Worm (Caenorhabditis elegans) whole organism, young adult: ENCODE data around the gene C42D8.1.
A peak's percentile ranks its signal among the peaks of the same experiment; 100 is the strongest.

ENCODE experiments used
- B0019.2 ChIP-seq: fragments of 200-800 bp; sonication (Bioruptor generic); conservative IDR thresholded peaks from 2 replicates; pipeline ENCODE4 v1.3.6; 2022; ENCODE audit warnings: missing genetic modification reagents, missing genetic modification characterization, missing compliant biosample characterization
- B0261.1 ChIP-seq: sonication (generic microtip); optimal IDR thresholded peaks from 2 replicates; lab custom pipeline; 2016; ENCODE audit warnings: mild to moderate bottlenecking, missing genetic modification characterization, moderate library complexity, missing compliant biosample characterization
- F23B12.7 ChIP-seq: sonication (generic microtip); optimal IDR thresholded peaks from 2 replicates; lab custom pipeline; 2017; ENCODE audit warnings: missing genetic modification characterization, mild to moderate bottlenecking, missing compliant biosample characterization, antibody characterized with exemption, moderate library complexity; ENCODE audit not compliant: insufficient read depth
- F39B2.1 ChIP-seq: fragments of 200-800 bp; sonication (Bioruptor generic); IDR thresholded peaks from 2 replicates; pipeline ENCODE4 v1.3.6; 2022; ENCODE audit warnings: missing genetic modification reagents, missing genetic modification characterization, missing compliant biosample characterization
- F57A8.1 ChIP-seq: fragments of 200-800 bp; sonication (Bioruptor generic); optimal IDR thresholded peaks from 2 replicates; lab custom pipeline; 2018; ENCODE audit warnings: mild to moderate bottlenecking, missing genetic modification characterization, moderate library complexity, missing compliant biosample characterization
- K11D2.4 ChIP-seq: fragments of 200-800 bp; sonication (Bioruptor generic); IDR thresholded peaks from 2 replicates; pipeline ENCODE4 v1.3.6; 2022; ENCODE audit warnings: missing genetic modification reagents, missing genetic modification characterization, missing compliant biosample characterization
- K12H6.12 ChIP-seq: fragments of 200-800 bp; sonication (Bioruptor generic); optimal IDR thresholded peaks from 2 replicates; lab custom pipeline; 2018; ENCODE audit warnings: mild to moderate bottlenecking, missing genetic modification characterization, missing compliant biosample characterization
- T07F8.4 ChIP-seq: sonication (generic microtip); optimal IDR thresholded peaks from 2 replicates; lab custom pipeline; 2016; ENCODE audit warnings: mild to moderate bottlenecking, missing genetic modification characterization, moderate library complexity, missing compliant biosample characterization
- Y53F4B.3 ChIP-seq: fragments of 200-800 bp; sonication (Bioruptor generic); IDR thresholded peaks from 2 replicates; pipeline ENCODE4 v1.3.6; 2022; ENCODE audit warnings: missing genetic modification reagents, missing genetic modification characterization, missing compliant biosample characterization
- Y56A3A.18 ChIP-seq: fragments of 200-800 bp; sonication (Bioruptor generic); IDR thresholded peaks from 2 replicates; pipeline ENCODE4 v1.3.6; 2022; ENCODE audit warnings: missing genetic modification reagents, missing genetic modification characterization, missing compliant biosample characterization
- Y95B8A.8 ChIP-seq: fragments of 200-800 bp; sonication (Bioruptor generic); IDR thresholded peaks from 2 replicates; pipeline ENCODE4 v1.3.6; 2022; ENCODE audit warnings: missing genetic modification reagents, missing genetic modification characterization, missing compliant biosample characterization
- ZK185.1 ChIP-seq: sonication (generic microtip); optimal IDR thresholded peaks from 2 replicates; lab custom pipeline; 2016; ENCODE audit warnings: mild to moderate bottlenecking, missing genetic modification characterization, missing compliant biosample characterization; ENCODE audit not compliant: poor library complexity, severe bottlenecking
- ama-1 ChIP-seq, 3 experiments: fragments of 150-350 bp in 1 of 3; sonication (generic microtip) in 2 of 3; optimal IDR thresholded peaks; 2 replicates each; lab custom pipeline; 2014 to 2018; ENCODE audit warnings: missing biosample characterization in 2 of 3, missing genetic modification characterization in 2 of 3, missing genetic modification reagents in 2 of 3
- aptf-2 ChIP-seq: fragments of 200-800 bp; sonication (Bioruptor generic); conservative IDR thresholded peaks from 2 replicates; pipeline ENCODE4 v1.3.6; 2022; ENCODE audit warnings: missing genetic modification reagents, missing genetic modification characterization, missing compliant biosample characterization
- athp-1 ChIP-seq: sonication (generic microtip); optimal IDR thresholded peaks from 2 replicates; lab custom pipeline; 2017; ENCODE audit warnings: mild to moderate bottlenecking, missing genetic modification characterization, missing compliant biosample characterization
- attf-3 ChIP-seq: fragments of 200-800 bp; sonication (Bioruptor generic); conservative IDR thresholded peaks from 2 replicates; pipeline ENCODE4 v1.3.6; 2022; ENCODE audit warnings: missing genetic modification reagents, missing genetic modification characterization, missing compliant biosample characterization
- ceh-100 ChIP-seq: fragments of 200-800 bp; sonication (Bioruptor generic); IDR thresholded peaks from 2 replicates; pipeline ENCODE4 v1.3.6; 2022; ENCODE audit warnings: missing genetic modification reagents, missing genetic modification characterization, missing compliant biosample characterization
- ceh-58 ChIP-seq: fragments of 200-800 bp; sonication (Bioruptor generic); IDR thresholded peaks from 2 replicates; pipeline ENCODE4 v1.3.6; 2022; ENCODE audit warnings: missing genetic modification characterization, missing compliant biosample characterization
- ceh-91 ChIP-seq: fragments of 200-800 bp; sonication (Bioruptor generic); IDR thresholded peaks from 2 replicates; pipeline ENCODE4 v1.3.6; 2022; ENCODE audit warnings: missing genetic modification reagents, missing genetic modification characterization, missing compliant biosample characterization
- dpff-1 ChIP-seq: sonication (generic microtip); optimal IDR thresholded peaks from 2 replicates; lab custom pipeline; 2017; ENCODE audit warnings: mild to moderate bottlenecking, missing genetic modification characterization, missing compliant biosample characterization
- egl-18 ChIP-seq: fragments of 200-800 bp; sonication (Bioruptor generic); IDR thresholded peaks from 2 replicates; pipeline ENCODE4 v1.3.6; 2022; ENCODE audit warnings: missing genetic modification reagents, missing genetic modification characterization, missing compliant biosample characterization
- egrh-3 ChIP-seq: fragments of 200-800 bp; sonication (Bioruptor generic); IDR thresholded peaks from 2 replicates; pipeline ENCODE4 v1.3.6; 2022; ENCODE audit warnings: missing genetic modification reagents, missing genetic modification characterization, missing compliant biosample characterization
- fkh-3 ChIP-seq: sonication (generic microtip); optimal IDR thresholded peaks from 2 replicates; lab custom pipeline; 2016; ENCODE audit warnings: mild to moderate bottlenecking, missing genetic modification characterization, missing compliant biosample characterization
- gei-17 ChIP-seq: fragments of 200-800 bp; sonication (Bioruptor generic); optimal IDR thresholded peaks from 2 replicates; lab custom pipeline; 2018; ENCODE audit warnings: mild to moderate bottlenecking, missing genetic modification characterization, missing compliant biosample characterization
- hlh-12 ChIP-seq: sonication (generic microtip); optimal IDR thresholded peaks from 2 replicates; lab custom pipeline; 2016; ENCODE audit warnings: missing genetic modification characterization, missing compliant biosample characterization
- hsf-1 ChIP-seq: fragments of 200-800 bp; sonication (Bioruptor generic); IDR thresholded peaks from 2 replicates; pipeline ENCODE4 v1.3.6; 2022; ENCODE audit warnings: missing genetic modification reagents, missing genetic modification characterization, missing compliant biosample characterization
- lag-1 ChIP-seq: fragments of 200-800 bp; sonication (Bioruptor generic); IDR thresholded peaks from 2 replicates; pipeline ENCODE4 v1.3.6; 2022; ENCODE audit warnings: missing genetic modification reagents, missing genetic modification characterization, missing compliant biosample characterization
- let-607 ChIP-seq, 2 experiments: fragments of 200-800 bp in 1 of 2; sonication (Bioruptor generic) in 1 of 2; sonication (generic microtip) in 1 of 2; optimal IDR thresholded peaks; 2 replicates each; lab custom pipeline; 2016 to 2018; ENCODE audit warnings: mild to moderate bottlenecking in 2 of 2, missing compliant biosample characterization in 2 of 2, missing genetic modification characterization in 2 of 2, moderate library complexity in 2 of 2, missing genotype in 1 of 2
- lin-26 ChIP-seq: fragments of 200-800 bp; sonication (Bioruptor generic); IDR thresholded peaks from 2 replicates; pipeline ENCODE4 v1.3.6; 2022; ENCODE audit warnings: missing genetic modification reagents, missing genetic modification characterization, missing compliant biosample characterization
- lin-54 ChIP-seq: fragments of 200-800 bp; sonication (Bioruptor generic); optimal IDR thresholded peaks from 2 replicates; lab custom pipeline; 2018; ENCODE audit warnings: mild to moderate bottlenecking, missing genetic modification characterization, missing compliant biosample characterization
- lir-1 ChIP-seq: fragments of 200-800 bp; sonication (Bioruptor generic); conservative IDR thresholded peaks from 2 replicates; pipeline ENCODE4 v1.3.6; 2022; ENCODE audit warnings: missing genetic modification reagents, missing genetic modification characterization, missing compliant biosample characterization
- madf-10 ChIP-seq: sonication (generic microtip); optimal IDR thresholded peaks from 2 replicates; lab custom pipeline; 2016; ENCODE audit warnings: mild to moderate bottlenecking, missing genetic modification characterization, missing compliant biosample characterization
- madf-3 ChIP-seq: fragments of 200-800 bp; sonication (Bioruptor generic); IDR thresholded peaks from 2 replicates; pipeline ENCODE4 v1.3.6; 2022; ENCODE audit warnings: missing genetic modification reagents, missing genetic modification characterization, missing compliant biosample characterization
- madf-6 ChIP-seq: fragments of 200-800 bp; sonication (Bioruptor generic); IDR thresholded peaks from 2 replicates; pipeline ENCODE4 v1.3.6; 2022; ENCODE audit warnings: missing genetic modification reagents, missing genetic modification characterization, missing compliant biosample characterization
- nfyb-1 ChIP-seq: fragments of 200-800 bp; sonication (Bioruptor generic); IDR thresholded peaks from 2 replicates; pipeline ENCODE4 v1.3.6; 2022; ENCODE audit warnings: missing genetic modification reagents, missing genetic modification characterization, missing compliant biosample characterization
- nhr-120 ChIP-seq: fragments of 200-800 bp; sonication (Bioruptor generic); IDR thresholded peaks from 2 replicates; pipeline ENCODE4 v1.3.6; 2022; ENCODE audit warnings: missing genetic modification characterization, missing compliant biosample characterization
- pbrm-1 ChIP-seq: fragments of 200-800 bp; sonication (Bioruptor generic); IDR thresholded peaks from 2 replicates; pipeline ENCODE4 v1.3.6; 2022; ENCODE audit warnings: missing genetic modification reagents, missing genetic modification characterization, missing compliant biosample characterization
- pha-4 ChIP-seq: fragments of 150-350 bp; sonication (generic microtip); optimal IDR thresholded peaks from 2 replicates; lab custom pipeline; 2014; ENCODE audit warnings: missing biosample characterization, missing genetic modification reagents, missing genetic modification characterization
- rec-8 ChIP-seq, 2 experiments: sonication (generic microtip); optimal IDR thresholded peaks; 2 replicates each; lab custom pipeline; 2016; ENCODE audit warnings: mild to moderate bottlenecking in 2 of 2, missing genetic modification characterization in 2 of 2, missing genetic modification reagents in 2 of 2, missing genotype in 2 of 2, missing biosample characterization in 1 of 2, missing compliant biosample characterization in 1 of 2, moderate library complexity in 1 of 2
- repo-1 ChIP-seq: sonication (generic microtip); optimal IDR thresholded peaks from 2 replicates; lab custom pipeline; 2017; ENCODE audit warnings: mild to moderate bottlenecking, missing genetic modification characterization, missing compliant biosample characterization
- rpc-1 ChIP-seq, 2 experiments: fragments of 150-350 bp in 1 of 2; sonication (generic microtip) in 1 of 2; optimal IDR thresholded peaks; 2 replicates each; lab custom pipeline; 2014 to 2018; ENCODE audit warnings: missing biosample characterization in 1 of 2, missing genetic modification characterization in 1 of 2, missing genetic modification reagents in 1 of 2, missing genotype in 1 of 2
- sptf-2 ChIP-seq: fragments of 200-800 bp; sonication (Bioruptor generic); optimal IDR thresholded peaks from 2 replicates; lab custom pipeline; 2018; ENCODE audit warnings: mild to moderate bottlenecking, missing genetic modification characterization, missing compliant biosample characterization
- tbx-9 ChIP-seq: sonication (generic microtip); optimal IDR thresholded peaks from 2 replicates; lab custom pipeline; 2016; ENCODE audit warnings: borderline replicate concordance, missing genetic modification characterization, inconsistent platforms, missing compliant biosample characterization
- xnd-1 ChIP-seq: sonication (generic microtip); optimal IDR thresholded peaks from 2 replicates; lab custom pipeline; 2016; ENCODE audit warnings: missing genotype, missing genetic modification reagents, missing genetic modification characterization, missing compliant biosample characterization
- zfh-2 ChIP-seq: fragments of 200-800 bp; sonication (Bioruptor generic); conservative IDR thresholded peaks from 2 replicates; pipeline ENCODE4 v1.3.6; 2022; ENCODE audit warnings: missing genetic modification reagents, missing genetic modification characterization, missing compliant biosample characterization
- ztf-18 ChIP-seq: sonication (generic microtip); optimal IDR thresholded peaks from 2 replicates; lab custom pipeline; 2016; ENCODE audit warnings: missing genotype, mild to moderate bottlenecking, missing genetic modification characterization, missing compliant biosample characterization
- ztf-26 ChIP-seq: sonication (generic microtip); optimal IDR thresholded peaks from 2 replicates; lab custom pipeline; 2017; ENCODE audit warnings: missing genetic modification characterization, missing compliant biosample characterization

Gene C42D8.1

DNA sequence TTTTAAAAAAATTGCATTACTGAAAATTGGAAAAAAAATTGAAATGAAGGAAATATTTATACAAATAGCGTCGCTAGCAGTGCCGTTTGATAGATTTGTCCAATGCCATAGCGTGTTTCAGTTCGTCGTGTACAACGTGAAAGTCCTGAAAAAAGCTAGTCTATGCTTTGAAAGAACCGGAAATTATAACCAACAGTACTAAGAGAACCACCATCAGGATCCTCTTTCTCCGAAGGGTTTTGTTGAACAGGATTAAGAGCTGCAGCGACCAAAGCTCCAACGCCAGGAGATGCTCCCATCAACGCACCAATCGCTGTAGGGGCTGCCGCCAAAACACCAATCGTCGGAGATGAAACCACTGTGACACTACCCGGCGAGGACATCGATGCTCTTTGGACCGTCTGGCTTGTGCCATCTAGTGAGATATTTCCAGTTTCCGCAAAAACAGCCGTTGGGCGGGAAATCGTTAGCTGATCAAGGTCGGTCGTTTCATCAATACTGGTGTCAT is 3.1 kb upstream of the C42D8.1 start (continued):
- TF ChIP-seq lin-26 (GFP tag; lab: Robert Waterston, UW) (no peak), B0019.2 (0 out of 2 replicates have a peak, but pooled peaks have one; percentile 13), B0261.1 (tag; lab: Kevin White, UChicago) (no peak), K11D2.4 (GFP tag; lab: Robert Waterston, UW) (no peak), tbx-9 (no peak), lag-1 (GFP tag; lab: Robert Waterston, UW) (no peak), dpff-1 (tag; lab: Kevin White, UChicago) (no peak), fkh-3 (tag; lab: Kevin White, UChicago) (peak; percentile 65), nfyb-1 (peak; percentile 80; the same call in 1 of the 2 replicates), Y95B8A.8 (0 out of 2 replicates have a peak, but pooled peaks have one; percentile 6), hlh-12 (tag; lab: Kevin White, UChicago) (no peak), pha-4 (tag; lab: Kevin White, UChicago) (no peak), sptf-2 (GFP tag; lab: Kevin White, UChicago) (no peak), F57A8.1 (GFP tag; lab: Kevin White, UChicago) (no peak), ceh-91 (GFP tag; lab: Robert Waterston, UW) (no peak), madf-3 (peak; percentile 78; the same call in 1 of the 2 replicates), lir-1 (no peak; the same call in 1 of the 2 replicates), nhr-120 (no peak), egrh-3 (no peak), ceh-100 (GFP tag; lab: Robert Waterston, UW) (peak; percentile 37; the same call in 1 of the 2 replicates), aptf-2 (GFP tag; lab: Robert Waterston, UW) (no peak), hsf-1 (no peak; the same call in 1 of the 2 replicates), ceh-58 (GFP tag; lab: Robert Waterston, UW) (0 out of 2 replicates have a peak, but pooled peaks have one; percentile 5), gei-17 (GFP tag; lab: Kevin White, UChicago) (peak; percentile 87), ZK185.1 (peak; percentile 25), F23B12.7 (tag; lab: Kevin White, UChicago) (no peak), pbrm-1 (GFP tag; lab: Robert Waterston, UW) (no peak; the same call in none of the 2 replicates), ztf-26 (tag; lab: Kevin White, UChicago) (peak; percentile 28), athp-1 (tag; lab: Kevin White, UChicago) (no peak), madf-6 (GFP tag; lab: Robert Waterston, UW) (peak; percentile 19; the same call in 1 of the 2 replicates), let-607 (tag; optimal IDR thresholded peaks at IDR 0.05; lab: Kevin White, UChicago) (peak in 1 of 2 experiments; percentile 49), repo-1 (tag; lab: Kevin White, UChicago) (peak; percentile 95), xnd-1 (tag; lab: Kevin White, UChicago) (no peak), Y56A3A.18 (GFP tag; lab: Robert Waterston, UW) (peak; percentile 93; the same call in 1 of the 2 replicates), rec-8 (tag; optimal IDR thresholded peaks at IDR 0.05; lab: Kevin White, UChicago) (no peak), zfh-2 (GFP tag; lab: Robert Waterston, UW) (peak; percentile 68), egl-18 (GFP tag; lab: Robert Waterston, UW) (0 out of 2 replicates have a peak, but pooled peaks have one; percentile 56), T07F8.4 (no peak), ztf-18 (tag; lab: Kevin White, UChicago) (no peak), rpc-1 (optimal IDR thresholded peaks at IDR 0.05; lab: Kevin White, UChicago) (no peak), rpc-1 (tag; optimal IDR thresholded peaks at IDR 0.05; lab: Kevin White, UChicago) (no peak), K12H6.12 (tag; lab: Kevin White, UChicago) (no peak), ama-1 (optimal IDR thresholded peaks at IDR 0.05; lab: Kevin White, UChicago) (no peak), ama-1 (GFP tag; optimal IDR thresholded peaks at IDR 0.05; lab: Kevin White, UChicago) (no peak), F39B2.1 (GFP tag; lab: Robert Waterston, UW) (no peak), attf-3 (no peak), madf-10 (peak; percentile 30), Y53F4B.3 (GFP tag; lab: Robert Waterston, UW) (no peak), lin-54 (peak; percentile 21)
